Worm (Caenorhabditis elegans) whole organism, late embryonic: ENCODE data around the gene T05E12.6.

Experiments
- C38D4.7 ChIP-seq: fragments of 200-800 bp; sonication (Bioruptor generic); optimal IDR thresholded peaks from 2 replicates; lab custom pipeline; 2018; ENCODE audit warnings: mild to moderate bottlenecking, missing genetic modification characterization, moderate library complexity, missing compliant biosample characterization
- K02D7.2 ChIP-seq: sonication (generic microtip); optimal IDR thresholded peaks from 2 replicates; lab custom pipeline; 2017; ENCODE audit warnings: mild to moderate bottlenecking, missing genetic modification characterization, missing compliant biosample characterization
- ahr-1 ChIP-seq: sonication (generic microtip); optimal IDR thresholded peaks from 2 replicates; lab custom pipeline; 2016; ENCODE audit warnings: missing genetic modification characterization, missing compliant biosample characterization
- ceh-14 ChIP-seq: sonication (generic microtip); optimal IDR thresholded peaks from 2 replicates; lab custom pipeline; 2016; ENCODE audit warnings: missing genotype, missing genetic modification characterization, missing compliant biosample characterization
- ceh-2 ChIP-seq: sonication (generic microtip); optimal IDR thresholded peaks from 2 replicates; lab custom pipeline; 2016; ENCODE audit warnings: missing genotype, missing genetic modification characterization, missing compliant biosample characterization
- ceh-22 ChIP-seq: sonication (generic microtip); optimal IDR thresholded peaks from 2 replicates; lab custom pipeline; 2017; ENCODE audit warnings: missing biosample characterization, missing genetic modification characterization
- ceh-24 ChIP-seq: sonication (generic microtip); optimal IDR thresholded peaks from 2 replicates; lab custom pipeline; 2016; ENCODE audit warnings: mild to moderate bottlenecking, missing genetic modification characterization, missing compliant biosample characterization
- ceh-45 ChIP-seq: fragments of 200-800 bp; sonication (Bioruptor generic); IDR thresholded peaks from 2 replicates; pipeline ENCODE4 v1.3.6; 2022; ENCODE audit warnings: missing genetic modification reagents, missing genetic modification characterization, missing compliant biosample characterization
- ceh-48 ChIP-seq: sonication (generic microtip); optimal IDR thresholded peaks from 2 replicates; lab custom pipeline; 2016; ENCODE audit warnings: missing genetic modification characterization, inconsistent platforms, missing compliant biosample characterization
- ceh-6 ChIP-seq: fragments of 200-800 bp; sonication (Bioruptor generic); optimal IDR thresholded peaks from 2 replicates; lab custom pipeline; 2018; ENCODE audit warnings: mild to moderate bottlenecking, missing genetic modification characterization, missing compliant biosample characterization
- dmd-4 ChIP-seq: sonication (generic microtip); optimal IDR thresholded peaks from 2 replicates; lab custom pipeline; 2016; ENCODE audit warnings: borderline replicate concordance, missing genetic modification characterization, missing compliant biosample characterization
- dve-1 ChIP-seq: sonication (generic microtip); optimal IDR thresholded peaks from 2 replicates; lab custom pipeline; 2017; ENCODE audit warnings: antibody characterized with exemption, mild to moderate bottlenecking, missing genetic modification characterization, missing compliant biosample characterization
- elt-4 ChIP-seq: sonication (generic microtip); optimal IDR thresholded peaks from 2 replicates; lab custom pipeline; 2016; ENCODE audit warnings: missing genetic modification characterization, missing compliant biosample characterization
- eyg-1 ChIP-seq: sonication (generic microtip); optimal IDR thresholded peaks from 2 replicates; lab custom pipeline; 2016; ENCODE audit warnings: missing genotype, missing genetic modification characterization, missing compliant biosample characterization
- fkh-10 ChIP-seq: fragments of 150-350 bp; optimal IDR thresholded peaks from 2 replicates; lab custom pipeline; 2014; ENCODE audit warnings: missing biosample characterization, missing genetic modification reagents, missing genetic modification characterization
- gmeb-2 ChIP-seq: sonication (generic microtip); optimal IDR thresholded peaks from 2 replicates; lab custom pipeline; 2016; ENCODE audit warnings: missing genetic modification characterization, inconsistent platforms, missing compliant biosample characterization
- hlh-13 ChIP-seq: fragments of 200-800 bp; sonication (Bioruptor generic); optimal IDR thresholded peaks from 2 replicates; lab custom pipeline; 2018; ENCODE audit warnings: mild to moderate bottlenecking, missing genetic modification characterization, missing compliant biosample characterization
- hlh-15 ChIP-seq: sonication (generic microtip); optimal IDR thresholded peaks from 2 replicates; lab custom pipeline; 2016; ENCODE audit warnings: missing genetic modification characterization, missing compliant biosample characterization
- hlh-30 ChIP-seq: sonication (generic microtip); optimal IDR thresholded peaks from 2 replicates; lab custom pipeline; 2017; ENCODE audit warnings: antibody characterized with exemption, missing genetic modification characterization, missing compliant biosample characterization; ENCODE audit not compliant: insufficient read depth
- hlh-6 ChIP-seq: sonication (generic microtip); optimal IDR thresholded peaks from 2 replicates; lab custom pipeline; 2016; ENCODE audit warnings: missing genotype, missing genetic modification characterization, missing compliant biosample characterization
- lin-11 ChIP-seq: fragments of 200-800 bp; sonication (Bioruptor generic); optimal IDR thresholded peaks from 2 replicates; lab custom pipeline; 2018; ENCODE audit warnings: mild to moderate bottlenecking, missing genetic modification characterization, missing compliant biosample characterization
- madf-2 ChIP-seq: sonication (generic microtip); optimal IDR thresholded peaks from 2 replicates; lab custom pipeline; 2017; ENCODE audit warnings: missing genetic modification characterization, missing compliant biosample characterization
- nhr-11 ChIP-seq: fragments of 150-350 bp; optimal IDR thresholded peaks from 2 replicates; lab custom pipeline; 2014; ENCODE audit warnings: missing biosample characterization, missing genetic modification characterization
- odd-2 ChIP-seq: sonication (generic microtip); optimal IDR thresholded peaks from 2 replicates; lab custom pipeline; 2017; ENCODE audit warnings: antibody characterized with exemption, mild to moderate bottlenecking, missing genetic modification characterization, missing compliant biosample characterization
- pax-1 ChIP-seq: fragments of 150-350 bp; optimal IDR thresholded peaks from 2 replicates; lab custom pipeline; 2014; ENCODE audit warnings: missing biosample characterization, missing genetic modification characterization
- ref-2 ChIP-seq: sonication (generic microtip); optimal IDR thresholded peaks from 2 replicates; lab custom pipeline; 2016; ENCODE audit warnings: missing genetic modification characterization, missing compliant biosample characterization
- rnt-1 ChIP-seq: sonication (generic microtip); optimal IDR thresholded peaks from 2 replicates; lab custom pipeline; 2016; ENCODE audit warnings: missing genetic modification characterization, missing compliant biosample characterization
- sdc-2 ChIP-seq: sonication (generic microtip); optimal IDR thresholded peaks from 2 replicates; lab custom pipeline; 2016; ENCODE audit warnings: missing genotype, missing genetic modification characterization, missing compliant biosample characterization
- sox-2 ChIP-seq: fragments of 200-800 bp; sonication (Bioruptor generic); IDR thresholded peaks from 2 replicates; pipeline ENCODE4 v1.3.6; 2022; ENCODE audit warnings: missing genetic modification reagents, missing genetic modification characterization, missing compliant biosample characterization
- sox-4 ChIP-seq: sonication (generic microtip); optimal IDR thresholded peaks from 2 replicates; lab custom pipeline; 2017; ENCODE audit warnings: mild to moderate bottlenecking, missing genetic modification characterization, inconsistent platforms, missing compliant biosample characterization
- syd-9 ChIP-seq: sonication (generic microtip); optimal IDR thresholded peaks from 2 replicates; lab custom pipeline; 2016; ENCODE audit warnings: mild to moderate bottlenecking, missing genetic modification characterization, moderate library complexity, missing compliant biosample characterization
- ttx-3 ChIP-seq: sonication (generic microtip); optimal IDR thresholded peaks from 2 replicates; lab custom pipeline; 2016; ENCODE audit warnings: missing genetic modification reagents, missing genetic modification characterization, missing compliant biosample characterization
- unc-3 ChIP-seq, 2 experiments: fragments of 200-800 bp in 1 of 2; sonication (Bioruptor generic) in 1 of 2; sonication (generic microtip) in 1 of 2; conservative IDR thresholded peaks in 1 of 2; optimal IDR thresholded peaks in 1 of 2; 2 replicates each; pipeline versions ENCODE4 v1.3.6 to Lab custom; 2016 to 2022; ENCODE audit warnings: missing compliant biosample characterization in 2 of 2, missing genetic modification characterization in 2 of 2, missing genetic modification reagents in 1 of 2
- zip-5 ChIP-seq: sonication (generic microtip); optimal IDR thresholded peaks from 2 replicates; lab custom pipeline; 2016; ENCODE audit warnings: missing genetic modification characterization, missing compliant biosample characterization
- ztf-16 ChIP-seq: sonication (generic microtip); optimal IDR thresholded peaks from 2 replicates; lab custom pipeline; 2017; ENCODE audit warnings: missing genetic modification characterization, missing compliant biosample characterization

The T05E12.6 gene

DNA sequence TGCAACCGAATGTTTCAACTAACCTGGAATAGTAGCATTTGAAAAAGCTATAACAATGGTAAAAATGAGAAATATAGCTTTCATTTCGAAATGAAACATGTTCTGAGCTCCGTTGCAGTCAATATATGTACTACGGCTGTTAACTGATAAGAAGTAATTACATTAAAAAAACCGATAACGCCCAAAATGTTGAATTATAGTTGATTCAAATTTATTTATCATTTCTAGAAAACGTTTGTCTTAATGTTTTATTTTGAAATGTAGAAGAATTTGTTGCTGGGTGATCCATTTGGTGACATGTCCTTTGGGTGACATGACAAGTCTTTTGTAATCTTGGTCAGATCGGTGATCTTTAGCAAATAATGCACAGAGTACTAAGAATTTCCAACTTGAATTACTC is at the start of gene T05E12.6:
TSS of gene T05E12.6 (minus strand) at position 101 of the 400 bp plus-strand sequence.
- TF ChIP-seq hlh-6 (tag; lab: Kevin White, UChicago) (no peak), ttx-3 (tag; lab: Kevin White, UChicago) (no peak), gmeb-2 (tag; lab: Kevin White, UChicago) (no peak), ahr-1 (no peak), ceh-22 (tag; lab: Kevin White, UChicago) (no peak), ceh-6 (GFP tag; lab: Kevin White, UChicago) (no peak), ref-2 (tag; lab: Kevin White, UChicago) (no peak), eyg-1 (tag; lab: Kevin White, UChicago) (no peak), ceh-48 (tag; lab: Kevin White, UChicago) (no peak), odd-2 (no peak), nhr-11 (tag; lab: Kevin White, UChicago) (no peak), ceh-2 (tag; lab: Kevin White, UChicago) (no peak), lin-11 (no peak)

DNA sequence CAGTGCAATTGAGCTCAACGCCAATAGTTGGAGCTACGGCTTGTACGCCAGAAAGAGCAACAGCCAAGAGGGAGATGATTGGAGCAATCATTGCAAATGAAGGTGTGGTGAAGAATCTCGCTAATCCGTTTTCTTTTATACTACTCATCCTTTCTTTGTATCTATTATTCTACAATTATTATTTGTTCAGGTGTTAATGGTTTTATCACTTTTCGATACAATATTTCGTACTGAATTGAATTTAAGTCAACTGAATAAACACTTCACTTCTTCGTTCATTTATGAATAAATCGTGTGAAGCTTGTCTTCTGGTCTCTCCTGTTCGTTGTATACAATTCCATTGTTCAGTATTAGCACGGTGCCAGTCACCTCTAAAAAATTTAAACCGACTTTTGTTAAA is 19.1 kb upstream of the T05E12.6 start, which contains the start of gene ZK218.11:
TSS of gene ZK218.11 (minus strand) at position 101 of the 400 bp plus-strand sequence.
- no peak for TF ChIP-seq sox-2 (GFP tag; lab: Robert Waterston, UW)
- no peak for TF ChIP-seq rnt-1
- no peak for TF ChIP-seq unc-3 (GFP tag; conservative IDR thresholded peaks at IDR 0.05; lab: Robert Waterston, UW)
- no peak for TF ChIP-seq unc-3 (tag; optimal IDR thresholded peaks at IDR 0.05; lab: Kevin White, UChicago)
- TF ChIP-seq hlh-6 (tag; lab: Kevin White, UChicago), result no peak
- no peak for TF ChIP-seq fkh-10 (GFP tag; lab: Kevin White, UChicago)
- TF ChIP-seq pax-1, result no peak
- no peak for TF ChIP-seq madf-2 (tag; lab: Kevin White, UChicago)
- TF ChIP-seq ceh-14 (tag; lab: Kevin White, UChicago), result no peak
- no peak for TF ChIP-seq ceh-45 (GFP tag; lab: Robert Waterston, UW)
- TF ChIP-seq sox-4, result no peak
- no peak for TF ChIP-seq sdc-2 (tag; lab: Kevin White, UChicago)
- TF ChIP-seq K02D7.2 (tag; lab: Kevin White, UChicago), result no peak
- no peak for TF ChIP-seq hlh-30 (tag; lab: Kevin White, UChicago)
- TF ChIP-seq dve-1 (tag; lab: Kevin White, UChicago), result no peak
- no peak for TF ChIP-seq gmeb-2 (tag; lab: Kevin White, UChicago)

DNA sequence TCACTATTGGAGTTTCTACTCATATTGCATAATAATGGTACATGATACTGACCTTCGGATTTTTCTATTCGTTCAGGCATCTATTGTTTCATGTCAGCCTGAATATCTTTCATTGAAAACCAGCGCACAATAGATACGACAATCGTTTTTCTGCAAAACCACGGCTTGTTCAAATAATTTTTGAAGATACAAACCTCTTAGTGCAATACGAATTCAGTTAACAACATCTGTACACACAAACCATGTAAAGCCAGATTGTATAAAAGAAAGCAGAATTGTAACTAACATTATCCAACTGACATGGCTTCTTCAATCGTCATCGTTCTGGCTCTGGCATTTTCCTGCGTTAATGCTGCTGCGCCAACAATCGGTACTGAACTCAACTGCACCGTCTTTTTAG is 16.2 kb upstream of the T05E12.6 start, which contains the start of gene ZK218.7:
TSS of gene ZK218.7 (plus strand) at position 301 of the 400 bp plus-strand sequence.
- no peak for TF ChIP-seq elt-4 (tag; lab: Kevin White, UChicago)
- no peak for TF ChIP-seq hlh-30 (tag; lab: Kevin White, UChicago)
- no peak for TF ChIP-seq nhr-11 (tag; lab: Kevin White, UChicago)
- no peak for TF ChIP-seq ztf-16 (tag; lab: Kevin White, UChicago)
- no peak for TF ChIP-seq C38D4.7 (GFP tag; lab: Kevin White, UChicago)
- no peak for TF ChIP-seq ceh-24

DNA sequence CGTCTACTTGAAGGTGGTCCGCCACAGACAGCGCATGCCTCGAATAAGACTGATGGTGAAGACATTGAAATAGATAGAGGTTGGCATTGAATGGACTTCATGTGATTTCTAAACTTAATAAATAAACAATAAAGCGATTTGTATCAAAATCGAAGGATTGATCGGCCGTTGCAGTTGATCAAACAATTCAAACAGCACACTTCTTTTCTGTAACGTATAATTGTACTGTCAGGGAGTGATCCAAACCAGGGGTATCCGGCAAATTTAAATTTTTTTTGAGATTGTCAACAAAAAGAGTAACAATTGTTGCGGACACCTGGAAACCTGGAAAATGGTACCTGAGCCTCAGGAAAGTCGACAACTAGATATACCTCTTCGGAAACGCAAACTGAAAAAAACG is 15.3 kb upstream of the T05E12.6 start, which contains the start of gene nhr-248:
TSS of gene nhr-248 (minus strand) at position 101 of the 400 bp plus-strand sequence.
- TF ChIP-seq eyg-1 (tag; lab: Kevin White, UChicago) (no peak), C38D4.7 (GFP tag; lab: Kevin White, UChicago) (no peak), hlh-13 (no peak), zip-5 (tag; lab: Kevin White, UChicago) (no peak), hlh-15 (tag; lab: Kevin White, UChicago) (no peak), hlh-30 (tag; lab: Kevin White, UChicago) (no peak), syd-9 (tag; lab: Kevin White, UChicago) (no peak), ztf-16 (tag; lab: Kevin White, UChicago) (no peak), dmd-4 (no peak)
